Worm (Caenorhabditis elegans) whole organism, L4/young adult: ENCODE measurements around the gene str-163.

Experiments
- W03F9.2 ChIP-seq: fragments of 150-350 bp; optimal IDR thresholded peaks from 2 replicates; lab custom pipeline; 2014; ENCODE audit warnings: missing biosample characterization, missing genetic modification characterization
- dao-5 ChIP-seq: sonication (generic microtip); optimal IDR thresholded peaks from 2 replicates; lab custom pipeline; 2016; ENCODE audit warnings: missing genotype, missing genetic modification characterization, moderate library complexity, missing compliant biosample characterization

DNA sequence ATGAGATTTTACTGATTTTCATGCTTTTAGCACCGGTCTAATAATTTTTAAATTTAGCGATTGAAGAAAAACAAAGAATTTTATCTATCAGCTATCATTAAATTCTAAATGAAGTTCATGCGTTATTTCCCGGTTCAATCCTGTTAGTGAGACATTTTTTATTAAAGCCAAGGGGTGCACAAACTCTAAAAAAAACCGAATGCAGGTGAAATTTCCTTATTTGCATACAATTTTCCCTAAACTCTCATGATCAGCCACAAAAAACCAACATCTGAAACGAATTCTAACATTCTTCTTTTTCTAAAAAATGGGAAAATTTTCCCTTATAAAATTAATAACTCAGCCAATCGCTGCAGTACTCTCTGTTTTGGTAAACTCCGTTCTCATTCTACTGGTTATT is 40.9 kb upstream of the str-163 start, which contains the start of gene str-156:
- TF ChIP-seq dao-5 (tag; lab: Kevin White, UChicago) (no peak), W03F9.2 (tag; lab: Kevin White, UChicago) (no peak)
